Worm (Caenorhabditis elegans): ENCODE measurements around the gene R07B7.10.

Gene R07B7.10

DNA sequence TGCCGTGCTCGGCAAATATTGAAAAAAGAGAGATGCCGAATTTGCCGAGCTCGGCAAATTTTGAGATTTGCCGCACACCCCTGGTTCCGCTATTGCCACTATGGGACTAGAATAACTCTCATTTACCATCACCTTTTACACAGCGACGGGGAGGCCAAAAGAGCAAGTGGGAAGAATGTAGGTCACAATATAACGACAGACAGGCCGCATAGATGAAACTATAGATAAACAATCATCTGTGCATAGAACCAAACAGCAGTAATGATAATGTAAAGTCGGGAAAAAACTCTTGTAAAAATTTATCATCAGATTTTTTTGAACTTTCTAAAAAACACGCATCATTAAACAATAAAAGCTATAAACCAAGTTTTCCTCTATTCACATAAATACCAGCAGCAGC lies 14.6 kb upstream of the R07B7.10 start, which contains the start of gene kmo-2:
Gene kmo-2 (minus strand): TSS at position 101 of the 400 bp plus-strand sequence.
- TF ChIP-seq ceh-82 (tag; optimal IDR thresholded peaks at IDR 0.05), result no peak

DNA sequence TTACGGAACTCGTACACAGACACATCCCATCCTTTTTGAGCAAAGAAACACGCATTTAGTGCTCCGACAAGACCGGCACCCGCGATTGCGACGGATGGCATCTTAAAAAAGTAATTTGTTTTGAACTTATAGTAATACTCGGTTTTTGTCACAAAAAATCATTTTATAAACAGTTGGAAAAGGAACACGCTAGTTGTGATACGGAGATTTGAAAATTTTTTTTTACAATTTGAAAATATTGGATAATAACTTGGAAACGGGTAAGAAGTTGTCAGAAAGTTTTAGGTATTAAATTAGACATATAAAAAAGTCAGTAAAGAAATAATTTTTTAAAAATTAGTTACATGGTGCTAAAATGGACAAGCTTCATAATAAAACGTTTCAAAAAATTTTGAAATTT lies 12.6 kb upstream of the R07B7.10 start, which contains the start of gene kmo-1:
Gene kmo-1 (minus strand): TSS at position 101 of the 400 bp plus-strand sequence.
- TF ChIP-seq elt-2 (tag; optimal IDR thresholded peaks at IDR 0.05), result no peak
- no peak for TF ChIP-seq sox-4 (tag; optimal IDR thresholded peaks at IDR 0.05)

DNA sequence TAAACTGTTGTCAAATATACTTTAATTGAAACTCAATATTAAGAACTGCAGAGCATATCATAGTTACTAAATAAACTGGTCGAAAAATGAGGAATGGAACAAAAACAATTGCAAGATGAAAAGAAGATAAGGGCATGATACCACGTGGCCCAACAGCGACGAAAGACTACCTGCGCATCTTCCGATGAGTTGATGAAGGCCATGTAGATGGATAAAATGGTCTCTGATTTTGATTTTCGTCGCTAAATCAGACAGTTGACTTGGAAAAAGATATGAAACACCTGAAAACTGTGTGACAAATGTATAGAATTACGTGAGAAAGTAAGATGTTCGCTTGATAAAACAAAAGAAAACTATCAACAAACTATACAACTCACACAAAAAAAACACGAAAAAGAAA lies 11.5 kb upstream of the R07B7.10 start:
- TF ChIP-seq dpl-1 (GFP tag; optimal IDR thresholded peaks at IDR 0.05), result no peak
- no peak for TF ChIP-seq egl-27 (tag; optimal IDR thresholded peaks at IDR 0.05)
- no peak for TF ChIP-seq skn-1 (tag; optimal IDR thresholded peaks at IDR 0.05)
- no peak for TF ChIP-seq vab-15 (tag; optimal IDR thresholded peaks at IDR 0.05)
- no peak for TF ChIP-seq unc-62 (GFP tag; optimal IDR thresholded peaks at IDR 0.05)
- peak; percentile 17; the same call in 1 of the 2 replicates for TF ChIP-seq nhr-19 (GFP tag; conservative IDR thresholded peaks at IDR 0.05)
- TF ChIP-seq elt-2 (tag; optimal IDR thresholded peaks at IDR 0.05), result no peak
- no peak for TF ChIP-seq mab-9 (GFP tag; IDR thresholded peaks at IDR 0.05)
- TF ChIP-seq tbx-2 (tag; optimal IDR thresholded peaks at IDR 0.05), result no peak
- peak; percentile 72 for TF ChIP-seq blmp-1 (tag; optimal IDR thresholded peaks at IDR 0.05)
- peak; percentile 35 for TF ChIP-seq unc-130 (tag; optimal IDR thresholded peaks at IDR 0.05)
- no peak for TF ChIP-seq tlp-1 (tag; optimal IDR thresholded peaks at IDR 0.05)
- TF ChIP-seq unc-86 (tag; optimal IDR thresholded peaks at IDR 0.05), result no peak
- TF ChIP-seq lin-35 (GFP tag; optimal IDR thresholded peaks at IDR 0.05), result peak in 1 of 2 experiments; percentile 38
- no peak for TF ChIP-seq efl-3 (GFP tag; optimal IDR thresholded peaks at IDR 0.05)
- TF ChIP-seq ceh-88 (GFP tag; IDR thresholded peaks at IDR 0.05), result no peak
- peak; percentile 94 for TF ChIP-seq nhr-85 (tag)
- TF ChIP-seq F16B12.6 (tag; optimal IDR thresholded peaks at IDR 0.05), result no peak
- peak; percentile 59 for TF ChIP-seq nhr-71 (tag; optimal IDR thresholded peaks at IDR 0.05)
- no peak for TF ChIP-seq lsy-2 (tag; optimal IDR thresholded peaks at IDR 0.05)
- TF ChIP-seq lin-13 (GFP tag; optimal IDR thresholded peaks at IDR 0.05), result no peak
- TF ChIP-seq snu-23 (GFP tag; optimal IDR thresholded peaks at IDR 0.05), result peak; percentile 66
- no peak for TF ChIP-seq nhr-90 (tag; optimal IDR thresholded peaks at IDR 0.05; ENCODE audit: poor library complexity)
- no peak for TF ChIP-seq hlh-4 (tag; optimal IDR thresholded peaks at IDR 0.05)
- TF ChIP-seq ceh-82 (tag; optimal IDR thresholded peaks at IDR 0.05), result no peak
- no peak for TF ChIP-seq snpc-4 (tag; optimal IDR thresholded peaks at IDR 0.05)
- no peak for TF ChIP-seq xbp-1 (tag; optimal IDR thresholded peaks at IDR 0.05)
- TF ChIP-seq unc-98 (GFP tag; IDR thresholded peaks at IDR 0.05), result no peak
- TF ChIP-seq pag-3 (tag; optimal IDR thresholded peaks at IDR 0.05; ENCODE audit: borderline replicate concordance, insufficient read depth), result no peak
- TF ChIP-seq nhr-11 (tag; optimal IDR thresholded peaks at IDR 0.05), result no peak
- TF ChIP-seq swsn-7 (tag; optimal IDR thresholded peaks at IDR 0.05), result no peak
- no peak for TF ChIP-seq jun-1 (tag; optimal IDR thresholded peaks at IDR 0.05)
- TF ChIP-seq nhr-77 (tag; optimal IDR thresholded peaks at IDR 0.05), result no peak
- no peak for TF ChIP-seq nhr-47 (tag; optimal IDR thresholded peaks at IDR 0.05)
- TF ChIP-seq ets-5 (GFP tag; IDR thresholded peaks at IDR 0.05), result no peak
- no peak for TF ChIP-seq egl-13 (tag; optimal IDR thresholded peaks at IDR 0.05)
- TF ChIP-seq hpl-2 (GFP tag; optimal IDR thresholded peaks at IDR 0.05), result no peak
- TF ChIP-seq ces-1 (GFP tag; optimal IDR thresholded peaks at IDR 0.05), result no peak
- no peak for TF ChIP-seq alr-1 (tag; optimal IDR thresholded peaks at IDR 0.05; ENCODE audit: borderline replicate concordance)
- no peak for TF ChIP-seq dsc-1 (tag; optimal IDR thresholded peaks at IDR 0.05)
- TF ChIP-seq fos-1 (tag; optimal IDR thresholded peaks at IDR 0.05), result no peak
- no peak for TF ChIP-seq sup-37 (GFP tag; optimal IDR thresholded peaks at IDR 0.05)
- TF ChIP-seq lir-3 (tag; optimal IDR thresholded peaks at IDR 0.05; ENCODE audit: poor library complexity), result no peak
- TF ChIP-seq ceh-90 (tag; optimal IDR thresholded peaks at IDR 0.05), result no peak
- no peak for TF ChIP-seq mef-2 (tag; optimal IDR thresholded peaks at IDR 0.05)
- TF ChIP-seq sptf-1 (tag; optimal IDR thresholded peaks at IDR 0.05), result no peak
- peak; percentile 79 for TF ChIP-seq nhr-20 (tag; optimal IDR thresholded peaks at IDR 0.05)
- TF ChIP-seq fkh-4 (tag; optimal IDR thresholded peaks at IDR 0.05; ENCODE audit: borderline replicate concordance), result no peak
